Fruit fly (Drosophila melanogaster) whole organism, embryonic: Measurements from ENCODE around the gene COX6B.

Source experiments
- BtbVII ChIP-seq: fragments of 200-800 bp; sonication (Bioruptor generic); optimal IDR thresholded peaks from 3 replicates; lab custom pipeline; 2017; ENCODE audit warnings: missing biosample characterization, mild to moderate bottlenecking, missing genetic modification characterization
- C15 ChIP-seq: fragments of 200-800 bp; sonication (Bioruptor generic); IDR thresholded peaks from 3 replicates; pipeline ENCODE4 v1.3.6; 2022; ENCODE audit warnings: missing biosample characterization, missing genetic modification characterization
- CG10147 ChIP-seq: fragments of 200-800 bp; sonication (Bioruptor generic); optimal IDR thresholded peaks from 2 replicates; lab custom pipeline; 2019; ENCODE audit warnings: missing biosample characterization, mild to moderate bottlenecking, missing genetic modification characterization, moderate library complexity
- CG1024 ChIP-seq: fragments of 200-800 bp; sonication (Bioruptor generic); IDR thresholded peaks from 2 replicates; pipeline ENCODE4 v1.3.6; 2022; ENCODE audit warnings: missing biosample characterization, missing genetic modification characterization
- CG10565 ChIP-seq: fragments of 200-800 bp; sonication (Bioruptor generic); optimal IDR thresholded peaks from 3 replicates; lab custom pipeline; 2016; ENCODE audit warnings: missing biosample characterization, mild to moderate bottlenecking, missing genetic modification characterization
- CG11085 ChIP-seq: fragments of 200-800 bp; sonication (Bioruptor generic); IDR thresholded peaks from 2 replicates; pipeline ENCODE4 v1.3.6; 2022; ENCODE audit warnings: missing biosample characterization, missing genetic modification characterization
- CG11695 ChIP-seq: fragments of 200-800 bp; sonication (Bioruptor generic); IDR thresholded peaks from 3 replicates; pipeline ENCODE4 v1.3.6; 2022; ENCODE audit warnings: missing biosample characterization, missing genetic modification characterization
- CG11723 ChIP-seq: fragments of 200-800 bp; sonication (Bioruptor generic); optimal IDR thresholded peaks from 2 replicates; lab custom pipeline; 2017; ENCODE audit warnings: missing biosample characterization, mild to moderate bottlenecking, missing genetic modification characterization
- CG17568 ChIP-seq: fragments of 200-800 bp; sonication (Bioruptor generic); optimal IDR thresholded peaks from 2 replicates; lab custom pipeline; 2018; ENCODE audit warnings: missing biosample characterization, mild to moderate bottlenecking, missing genetic modification characterization, moderate library complexity
- CG17612 ChIP-seq: fragments of 200-800 bp; sonication (Bioruptor generic); IDR thresholded peaks from 2 replicates; pipeline ENCODE4 v1.3.6; 2022; ENCODE audit warnings: missing biosample characterization, missing genetic modification characterization
- CG1832 ChIP-seq: fragments of 200-800 bp; sonication (Bioruptor generic); optimal IDR thresholded peaks from 2 replicates; lab custom pipeline; 2017; ENCODE audit warnings: missing biosample characterization, mild to moderate bottlenecking, missing genetic modification characterization, inconsistent platforms
- CG18764 ChIP-seq: fragments of 200-800 bp; sonication (Bioruptor generic); optimal IDR thresholded peaks from 3 replicates; lab custom pipeline; 2016; ENCODE audit warnings: missing biosample characterization, missing genetic modification characterization
- CG2120 ChIP-seq: fragments of 200-800 bp; sonication (Bioruptor generic); optimal IDR thresholded peaks from 3 replicates; lab custom pipeline; 2016; ENCODE audit warnings: missing biosample characterization, missing genetic modification characterization
- CG30020 ChIP-seq: fragments of 200-800 bp; optimal IDR thresholded peaks from 2 replicates; lab custom pipeline; 2019; ENCODE audit warnings: missing biosample characterization, mild to moderate bottlenecking, missing genetic modification characterization, moderate library complexity
- CG32772 ChIP-seq: fragments of 200-800 bp; sonication (Bioruptor generic); IDR thresholded peaks from 2 replicates; pipeline ENCODE4 v1.3.6; 2022; ENCODE audit warnings: missing biosample characterization, missing genetic modification characterization
- CG3726 ChIP-seq: fragments of 200-800 bp; sonication (Bioruptor generic); IDR thresholded peaks from 3 replicates; pipeline ENCODE4, ENCODE4 v1.3.6; 2022; ENCODE audit warnings: missing biosample characterization, missing genetic modification characterization
- CG42726 ChIP-seq: fragments of 200-800 bp; sonication (Bioruptor generic); IDR thresholded peaks from 2 replicates; pipeline ENCODE4 v1.3.6; 2022; ENCODE audit warnings: missing biosample characterization, missing genetic modification characterization; ENCODE audit not compliant: partially characterized antibody
- CG5953 ChIP-seq: fragments of 200-800 bp; sonication (Bioruptor generic); IDR thresholded peaks from 2 replicates; pipeline ENCODE4 v1.3.6; 2022; ENCODE audit warnings: missing biosample characterization, missing genetic modification characterization
- CG6683 ChIP-seq: fragments of 200-800 bp; sonication (Bioruptor generic); optimal IDR thresholded peaks from 2 replicates; lab custom pipeline; 2017; ENCODE audit warnings: missing biosample characterization, mild to moderate bottlenecking, missing genetic modification characterization, missing genetic modification reagents
- CG7839 ChIP-seq: fragments of 200-800 bp; sonication (Bioruptor generic); optimal IDR thresholded peaks from 3 replicates; lab custom pipeline; 2018; ENCODE audit warnings: missing biosample characterization, mild to moderate bottlenecking, missing genetic modification characterization, moderate library complexity
- CG8089 ChIP-seq: fragments of 200-800 bp; sonication (Bioruptor generic); optimal IDR thresholded peaks from 3 replicates; lab custom pipeline; 2016; ENCODE audit warnings: missing biosample characterization, missing genetic modification characterization
- CG8281 ChIP-seq: fragments of 200-800 bp; sonication (Bioruptor generic); optimal IDR thresholded peaks from 2 replicates; lab custom pipeline; 2018; ENCODE audit warnings: missing biosample characterization, mild to moderate bottlenecking, missing genetic modification characterization, moderate library complexity
- CG8290 ChIP-seq, 3 experiments: fragments of 200-800 bp; sonication (Bioruptor generic); optimal IDR thresholded peaks; 2 replicates each; lab custom pipeline; 2016 to 2019; ENCODE audit warnings: missing biosample characterization in 3 of 3, missing genetic modification characterization in 3 of 3, mild to moderate bottlenecking in 2 of 3, moderate library complexity in 1 of 3
- CG8765 ChIP-seq: fragments of 200-800 bp; sonication (Bioruptor generic); IDR thresholded peaks from 2 replicates; pipeline ENCODE4 v1.3.6; 2022; ENCODE audit warnings: missing biosample characterization, missing genetic modification characterization
- CG9727 ChIP-seq: fragments of 200-800 bp; sonication (Bioruptor generic); optimal IDR thresholded peaks from 3 replicates; lab custom pipeline; 2017; ENCODE audit warnings: missing biosample characterization, mild to moderate bottlenecking, missing genetic modification characterization
- CkIIα-i1 ChIP-seq: fragments of 200-800 bp; sonication (Bioruptor generic); IDR thresholded peaks from 2 replicates; pipeline ENCODE4 v1.3.6; 2022; ENCODE audit warnings: missing biosample characterization, missing genetic modification characterization
- CrebB ChIP-seq: fragments of 200-800 bp; sonication (Bioruptor generic); optimal IDR thresholded peaks from 3 replicates; lab custom pipeline; 2018; ENCODE audit warnings: missing biosample characterization, mild to moderate bottlenecking, missing genetic modification characterization
- D19B ChIP-seq: fragments of 200-800 bp; sonication (Bioruptor generic); optimal IDR thresholded peaks from 2 replicates; lab custom pipeline; 2017; ENCODE audit warnings: missing biosample characterization, mild to moderate bottlenecking, missing genetic modification characterization
- Dip3 ChIP-seq: fragments of 200-800 bp; sonication (Bioruptor generic); optimal IDR thresholded peaks from 3 replicates; lab custom pipeline; 2016; ENCODE audit warnings: missing biosample characterization, missing genetic modification characterization
- Doc2 ChIP-seq: fragments of 200-800 bp; sonication (Bioruptor generic); IDR thresholded peaks from 2 replicates; pipeline ENCODE4 v1.3.6; 2022; ENCODE audit warnings: missing biosample characterization, missing genetic modification characterization
- HLH4C ChIP-seq: fragments of 200-800 bp; sonication (Bioruptor generic); IDR thresholded peaks from 3 replicates; pipeline ENCODE4 v1.3.6; 2022; ENCODE audit warnings: missing biosample characterization, missing genetic modification characterization; ENCODE audit not compliant: partially characterized antibody
- Hand ChIP-seq: fragments of 200-800 bp; sonication (Bioruptor generic); optimal IDR thresholded peaks from 2 replicates; lab custom pipeline; 2017; ENCODE audit warnings: mild to moderate bottlenecking, missing biosample characterization, missing genetic modification reagents, missing genetic modification characterization
- HmgZ ChIP-seq: fragments of 200-800 bp; sonication (Bioruptor generic); optimal IDR thresholded peaks from 2 replicates; lab custom pipeline; 2018; ENCODE audit warnings: missing biosample characterization, mild to moderate bottlenecking, missing genetic modification characterization
- Lim3 ChIP-seq: fragments of 200-800 bp; sonication (Bioruptor generic); IDR thresholded peaks from 2 replicates; pipeline ENCODE4 v1.3.6; 2022; ENCODE audit warnings: missing biosample characterization, missing genetic modification characterization
- Nf-YA ChIP-seq: fragments of 200-800 bp; sonication (Bioruptor generic); IDR thresholded peaks from 2 replicates; pipeline ENCODE4 v1.3.6; 2022; ENCODE audit warnings: missing biosample characterization, missing genetic modification characterization
- Side ChIP-seq: fragments of 200-800 bp; sonication (Bioruptor generic); optimal IDR thresholded peaks from 2 replicates; lab custom pipeline; 2016; ENCODE audit warnings: missing biosample characterization, missing genetic modification characterization
- Taf1 ChIP-seq: fragments of 200-800 bp; sonication (Bioruptor generic); IDR thresholded peaks from 2 replicates; pipeline ENCODE4 v1.3.6; 2022; ENCODE audit warnings: missing biosample characterization, missing genetic modification characterization
- Tbp ChIP-seq: fragments of >200 bp; optimal IDR thresholded peaks from 2 replicates; lab custom pipeline; 2018; ENCODE audit warnings: missing biosample characterization, missing genetic modification characterization
- bowl ChIP-seq: fragments of 200-800 bp; sonication (Bioruptor generic); IDR thresholded peaks from 2 replicates; pipeline ENCODE4 v1.3.6; 2022; ENCODE audit warnings: missing biosample characterization, missing genetic modification characterization
- da ChIP-seq: fragments of 200-800 bp; sonication (Bioruptor generic); optimal IDR thresholded peaks from 2 replicates; lab custom pipeline; 2016; ENCODE audit warnings: missing biosample characterization, missing genetic modification characterization
- dm ChIP-seq: fragments of 200-800 bp; sonication (Bioruptor generic); optimal IDR thresholded peaks from 3 replicates; lab custom pipeline; 2016; ENCODE audit warnings: missing biosample characterization, missing genetic modification characterization
- emc ChIP-seq: fragments of 200-800 bp; sonication (Bioruptor generic); optimal IDR thresholded peaks from 2 replicates; lab custom pipeline; 2016; ENCODE audit warnings: missing biosample characterization, missing genetic modification characterization
- lilli ChIP-seq: fragments of 200-800 bp; sonication (Bioruptor generic); optimal IDR thresholded peaks from 3 replicates; lab custom pipeline; 2016; ENCODE audit warnings: missing biosample characterization, missing genetic modification characterization
- mirr ChIP-seq: fragments of 200-800 bp; sonication (Bioruptor generic); optimal IDR thresholded peaks from 3 replicates; lab custom pipeline; 2018; ENCODE audit warnings: missing biosample characterization, mild to moderate bottlenecking, missing genetic modification characterization
- mld ChIP-seq: fragments of 200-800 bp; sonication (Bioruptor generic); IDR thresholded peaks from 3 replicates; pipeline ENCODE4 v1.3.6; 2022; ENCODE audit warnings: missing biosample characterization, missing genetic modification characterization; ENCODE audit not compliant: partially characterized antibody
- otp ChIP-seq: fragments of 200-800 bp; sonication (Bioruptor generic); IDR thresholded peaks from 3 replicates; pipeline ENCODE4, ENCODE4 v1.3.6; 2022; ENCODE audit warnings: missing biosample characterization, missing genetic modification characterization
- run ChIP-seq: fragments of 200-800 bp; sonication (Bioruptor generic); optimal IDR thresholded peaks from 3 replicates; lab custom pipeline; 2018; ENCODE audit warnings: missing biosample characterization, mild to moderate bottlenecking, missing genetic modification characterization
- seq ChIP-seq: fragments of 200-800 bp; sonication (Bioruptor generic); IDR thresholded peaks from 2 replicates; pipeline ENCODE4 v1.3.6; 2022; ENCODE audit warnings: missing biosample characterization, missing genetic modification characterization
- sisA ChIP-seq: fragments of 200-800 bp; sonication (Bioruptor generic); IDR thresholded peaks from 2 replicates; pipeline ENCODE4 v1.3.6; 2022; ENCODE audit warnings: missing biosample characterization, missing genetic modification characterization
- sna ChIP-seq: fragments of 200-800 bp; sonication (Bioruptor generic); IDR thresholded peaks from 2 replicates; pipeline ENCODE4 v1.3.6; 2022; ENCODE audit warnings: missing biosample characterization, missing genetic modification characterization; ENCODE audit not compliant: partially characterized antibody
- yki ChIP-seq: fragments of >200 bp; optimal IDR thresholded peaks from 3 replicates; lab custom pipeline; 2018

The COX6B gene

DNA sequence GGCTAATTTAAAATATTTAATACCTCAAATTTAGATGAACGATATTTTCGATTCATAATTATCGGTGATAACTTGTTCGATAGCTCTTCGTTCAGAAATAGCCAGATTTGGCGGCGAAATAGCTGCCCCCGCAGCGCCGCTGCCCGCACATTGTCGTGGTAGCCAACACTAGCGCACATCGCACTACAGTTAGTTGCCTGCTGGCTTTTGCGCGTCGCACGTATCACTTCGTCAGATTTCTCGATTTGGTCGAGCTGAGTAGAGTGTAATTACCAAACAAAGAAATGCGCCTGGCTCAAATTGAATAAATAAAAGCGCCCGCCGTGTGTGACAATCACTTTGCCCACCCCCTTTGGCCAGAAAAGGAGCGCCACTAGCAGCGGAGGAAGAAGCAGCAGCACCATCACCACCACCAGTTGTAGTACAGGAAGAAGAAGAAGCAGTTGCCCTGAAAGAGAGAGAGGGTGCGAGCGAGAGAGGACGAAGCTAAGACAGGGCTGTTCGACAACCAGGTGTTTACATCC lies 6.6 kb upstream of the COX6B start, which contains the start of gene Abcd3 (continued):
- TF ChIP-seq bowl (GFP tag; lab: Robert Waterston, UW), result 0 out of 2 replicates have a peak, but pooled peaks have one; percentile 21
- peak; percentile 64 for TF ChIP-seq HmgZ
- no peak for TF ChIP-seq CG11085
- peak; percentile 68; the same call in 1 of the 2 replicates for TF ChIP-seq seq (GFP tag; lab: Robert Waterston, UW)
- TF ChIP-seq CG3726 (GFP tag; lab: Robert Waterston, UW), result no peak
- no peak for TF ChIP-seq emc (GFP tag; lab: Kevin White, UChicago)
- TF ChIP-seq Tbp (GFP tag; lab: Kevin White, UChicago), result no peak
- no peak for TF ChIP-seq CG8765 (GFP tag; lab: Robert Waterston, UW)
- no peak for TF ChIP-seq CkIIα-i1 (GFP tag; lab: Robert Waterston, UW)
- no peak for TF ChIP-seq CG11695
- TF ChIP-seq CG8089 (GFP tag; lab: Kevin White, UChicago), result peak; percentile 31
- TF ChIP-seq CG5953 (GFP tag; lab: Robert Waterston, UW), result no peak
- TF ChIP-seq mirr (GFP tag; lab: Kevin White, UChicago), result peak; percentile 60
- TF ChIP-seq D19B (GFP tag; lab: Kevin White, UChicago), result no peak
- TF ChIP-seq CG1024, result 0 out of 2 replicates have a peak, but pooled peaks have one; percentile 28
- TF ChIP-seq yki (lab: Kevin White, UChicago), result no peak
- peak; percentile 28 for TF ChIP-seq CG11723 (GFP tag; lab: Kevin White, UChicago)
- TF ChIP-seq sna, result peak; percentile 62
- TF ChIP-seq CG10147 (GFP tag; lab: Kevin White, UChicago), result peak; percentile 36
- peak; percentile 54 for TF ChIP-seq CG8290 (GFP tag; optimal IDR thresholded peaks at IDR 0.05; lab: Kevin White, UChicago)
- TF ChIP-seq CG8290 (tag; optimal IDR thresholded peaks at IDR 0.05; lab: Kevin White, UChicago), result peak; percentile 86 to 93
- TF ChIP-seq BtbVII (GFP tag; lab: Kevin White, UChicago), result peak; percentile 60
- TF ChIP-seq CG17568, result no peak
- TF ChIP-seq CG8281 (tag; lab: Kevin White, UChicago), result no peak
- 0 out of 3 replicates have a peak, but pooled peaks have one; percentile 26 for TF ChIP-seq otp
- TF ChIP-seq sisA, result no peak
- peak; percentile 34 for TF ChIP-seq Hand (GFP tag; lab: Kevin White, UChicago)
- no peak for TF ChIP-seq CG2120 (GFP tag; lab: Kevin White, UChicago)
- TF ChIP-seq CG1832 (GFP tag; lab: Kevin White, UChicago), result peak; percentile 87
- no peak for TF ChIP-seq Taf1 (GFP tag; lab: Robert Waterston, UW)
- peak; percentile 75 for TF ChIP-seq HLH4C (GFP tag; lab: Robert Waterston, UW)
- TF ChIP-seq Lim3, result no peak
- peak; percentile 67; the same call in 1 of the 2 replicates for TF ChIP-seq CG42726 (GFP tag; lab: Robert Waterston, UW)
- peak; percentile 60; the same call in 1 of the 3 replicates for TF ChIP-seq mld
- TF ChIP-seq da (GFP tag; lab: Kevin White, UChicago), result peak; percentile 62
- no peak for TF ChIP-seq Nf-YA (GFP tag; lab: Robert Waterston, UW)
- TF ChIP-seq CG6683 (GFP tag; lab: Kevin White, UChicago), result peak; percentile 24
- TF ChIP-seq C15 (GFP tag; lab: Robert Waterston, UW), result no peak
- no peak for TF ChIP-seq Doc2 (GFP tag; lab: Robert Waterston, UW)
- TF ChIP-seq run, result peak; percentile 2
- TF ChIP-seq CG9727 (GFP tag; lab: Kevin White, UChicago), result peak; percentile 24
- TF ChIP-seq CG10565 (GFP tag; lab: Kevin White, UChicago), result no peak
- peak; percentile 76 for TF ChIP-seq dm
- TF ChIP-seq Side (GFP tag; lab: Kevin White, UChicago), result peak; percentile 34
- peak; percentile 53 for TF ChIP-seq CrebB (tag; lab: Kevin White, UChicago)
- no peak for TF ChIP-seq CG18764 (GFP tag; lab: Kevin White, UChicago)
- TF ChIP-seq lilli (GFP tag; lab: Kevin White, UChicago), result peak; percentile 34
- no peak for TF ChIP-seq Dip3 (GFP tag; lab: Kevin White, UChicago)
- TF ChIP-seq CG30020, result no peak
- no peak for TF ChIP-seq CG17612 (GFP tag; lab: Robert Waterston, UW)
- TF ChIP-seq CG7839 (tag; lab: Kevin White, UChicago), result peak; percentile 25
- no peak for TF ChIP-seq CG32772 (GFP tag; lab: Robert Waterston, UW)
